Fruit fly (Drosophila melanogaster): ENCODE data around the gene CG34456.

Gene CG34456

dm6 chr3L:9381602-9382001 is 19.7 kb downstream of the CG34456 start, which contains the start of gene Hsp23 (continued):
- peak; percentile 21 for TF ChIP-seq CG30020 (tag; optimal IDR thresholded peaks at IDR 0.05)
- TF ChIP-seq kni (GFP tag; optimal IDR thresholded peaks at IDR 0.05): no peak
- TF ChIP-seq zen (tag; optimal IDR thresholded peaks at IDR 0.05): no peak
- no peak for TF ChIP-seq Dad (GFP tag; optimal IDR thresholded peaks at IDR 0.05)
- TF ChIP-seq hth (optimal IDR thresholded peaks at IDR 0.05): no peak
- TF ChIP-seq H15 (GFP tag; IDR thresholded peaks at IDR 0.05): no peak
- no peak for TF ChIP-seq Six4 (GFP tag; optimal IDR thresholded peaks at IDR 0.05)
- TF ChIP-seq tll (GFP tag; optimal IDR thresholded peaks at IDR 0.05): no peak
- no peak for TF ChIP-seq dimm (GFP tag; IDR thresholded peaks at IDR 0.05)
- TF ChIP-seq CG6689 (GFP tag; IDR thresholded peaks at IDR 0.05): no peak
- peak in 1 of 2 experiments; percentile 40 for TF ChIP-seq Pdp1 (GFP tag; optimal IDR thresholded peaks at IDR 0.05)
- no peak for TF ChIP-seq Gug (GFP tag; IDR thresholded peaks at IDR 0.05)
- TF ChIP-seq ssp (GFP tag; IDR thresholded peaks at IDR 0.05): no peak
- TF ChIP-seq CG10543 (GFP tag; optimal IDR thresholded peaks at IDR 0.05): peak; percentile 17
- no peak for TF ChIP-seq CG11504 (tag; optimal IDR thresholded peaks at IDR 0.05)
- TF ChIP-seq wdn (GFP tag; IDR thresholded peaks at IDR 0.05): no peak
- TF ChIP-seq CG7745 (tag; optimal IDR thresholded peaks at IDR 0.05): no peak
- TF ChIP-seq Deaf1 (tag; optimal IDR thresholded peaks at IDR 0.05): peak; percentile 77
- TF ChIP-seq ro (GFP tag; IDR thresholded peaks at IDR 0.05): no peak
- TF ChIP-seq CG3995 (GFP tag; optimal IDR thresholded peaks at IDR 0.05): no peak
- no peak for TF ChIP-seq Chrac-16 (GFP tag; optimal IDR thresholded peaks at IDR 0.05)
- no peak for TF ChIP-seq CG6683 (GFP tag; optimal IDR thresholded peaks at IDR 0.05)
- no peak; the same call in 2 of the 3 replicates for TF ChIP-seq row (GFP tag; IDR thresholded peaks at IDR 0.05)
- TF ChIP-seq trem (tag; optimal IDR thresholded peaks at IDR 0.05): no peak
- no peak for TF ChIP-seq klu (GFP tag; IDR thresholded peaks at IDR 0.05)
- TF ChIP-seq Hmr (GFP tag; optimal IDR thresholded peaks at IDR 0.05): no peak
- TF ChIP-seq sc (optimal IDR thresholded peaks at IDR 0.05): no peak
- no peak for TF ChIP-seq sc (GFP tag; optimal IDR thresholded peaks at IDR 0.05)
- TF ChIP-seq tin (GFP tag; optimal IDR thresholded peaks at IDR 0.05): no peak
- no peak for TF ChIP-seq CrebB (tag; optimal IDR thresholded peaks at IDR 0.05)
- no peak for TF ChIP-seq lola (GFP tag; optimal IDR thresholded peaks at IDR 0.05)
- no peak for TF ChIP-seq Mrtf (GFP tag; IDR thresholded peaks at IDR 0.05)
- no peak for TF ChIP-seq Gsc (GFP tag; IDR thresholded peaks at IDR 0.05)
- no peak for TF ChIP-seq Poxn (GFP tag; IDR thresholded peaks at IDR 0.05)
- TF ChIP-seq CG6175 (GFP tag; IDR thresholded peaks at IDR 0.05): no peak
- TF ChIP-seq CG12219 (GFP tag; optimal IDR thresholded peaks at IDR 0.05): no peak
- TF ChIP-seq Aef1 (GFP tag; IDR thresholded peaks at IDR 0.05): no peak
- TF ChIP-seq CG15479 (GFP tag; optimal IDR thresholded peaks at IDR 0.05): peak; percentile 97
- TF ChIP-seq psq (GFP tag; optimal IDR thresholded peaks at IDR 0.05): no peak
- no peak for TF ChIP-seq hb (GFP tag; IDR thresholded peaks at IDR 0.05; ENCODE audit: partially characterized antibody)
- TF ChIP-seq run (tag; optimal IDR thresholded peaks at IDR 0.05): no peak
- no peak for TF ChIP-seq E2f2 (GFP tag; IDR thresholded peaks at IDR 0.05)
- TF ChIP-seq CG7928 (GFP tag; optimal IDR thresholded peaks at IDR 0.05): no peak
- no peak for TF ChIP-seq tup (GFP tag; optimal IDR thresholded peaks at IDR 0.05)
- TF ChIP-seq CG18599 (GFP tag; optimal IDR thresholded peaks at IDR 0.05): no peak
- no peak for TF ChIP-seq CG12942 (GFP tag; optimal IDR thresholded peaks at IDR 0.05)
- no peak for TF ChIP-seq CG12155 (GFP tag; optimal IDR thresholded peaks at IDR 0.05)
- TF ChIP-seq amos (GFP tag; IDR thresholded peaks at IDR 0.05; ENCODE audit: partially characterized antibody): peak; percentile 37; the same call in 1 of the 2 replicates
- no peak for TF ChIP-seq gcm2 (GFP tag; optimal IDR thresholded peaks at IDR 0.05)
- no peak for TF ChIP-seq zf30C (GFP tag; optimal IDR thresholded peaks at IDR 0.05)
- no peak; the same call in 2 of the 3 replicates for TF ChIP-seq so (GFP tag; IDR thresholded peaks at IDR 0.05)
- TF ChIP-seq ind (GFP tag; optimal IDR thresholded peaks at IDR 0.05): no peak

Data from whole organism, embryonic.